Worm (Caenorhabditis elegans) whole organism, L4 larva: Measurements from ENCODE around the gene fipr-2.

Experiments
- D1046.2 ChIP-seq: fragments of 200-800 bp; sonication (Bioruptor generic); IDR thresholded peaks from 2 replicates; pipeline ENCODE4 v1.3.6; 2022; ENCODE audit warnings: missing genetic modification characterization, missing compliant biosample characterization
- F10B5.3 ChIP-seq: sonication (generic microtip); optimal IDR thresholded peaks from 2 replicates; lab custom pipeline; 2016; ENCODE audit warnings: mild to moderate bottlenecking, missing genetic modification characterization, missing compliant biosample characterization
- F26F4.8 ChIP-seq: fragments of 200-800 bp; sonication (Bioruptor generic); conservative IDR thresholded peaks from 2 replicates; pipeline ENCODE4 v1.3.6; 2022; ENCODE audit warnings: missing genetic modification characterization, missing compliant biosample characterization
- F49E8.2 ChIP-seq: sonication (generic microtip); optimal IDR thresholded peaks from 2 replicates; lab custom pipeline; 2016; ENCODE audit warnings: missing compliant biosample characterization, mild to moderate bottlenecking, missing genetic modification characterization, borderline replicate concordance
- R02D3.7 ChIP-seq: fragments of 150-350 bp; sonication (generic microtip); optimal IDR thresholded peaks from 3 replicates; lab custom pipeline; 2014; ENCODE audit warnings: missing biosample characterization, missing genetic modification characterization
- ZK337.2 ChIP-seq: fragments of 200-800 bp; sonication (Bioruptor generic); IDR thresholded peaks from 2 replicates; pipeline ENCODE4 v1.3.6; 2022; ENCODE audit warnings: missing genetic modification reagents, missing genetic modification characterization, missing compliant biosample characterization
- aly-2 ChIP-seq: sonication (generic microtip); optimal IDR thresholded peaks from 2 replicates; lab custom pipeline; 2018; ENCODE audit warnings: missing biosample characterization, missing genetic modification characterization
- ama-1 ChIP-seq: fragments of 150-350 bp; optimal IDR thresholded peaks from 2 replicates; lab custom pipeline; 2014; ENCODE audit warnings: inconsistent platforms, mixed read lengths
- arid-1 ChIP-seq: fragments of 200-800 bp; sonication (Bioruptor generic); conservative IDR thresholded peaks from 2 replicates; pipeline ENCODE4 v1.3.6; 2022; ENCODE audit warnings: missing genetic modification reagents, missing genetic modification characterization, missing compliant biosample characterization
- ceh-20 ChIP-seq: fragments of 200-800 bp; sonication (Bioruptor generic); IDR thresholded peaks from 2 replicates; pipeline ENCODE4 v1.3.6; 2022; ENCODE audit warnings: missing genetic modification reagents, missing genetic modification characterization, missing compliant biosample characterization
- ces-1 ChIP-seq: fragments of 150-350 bp; sonication (generic microtip); optimal IDR thresholded peaks from 4 replicates; lab custom pipeline; 2014; ENCODE audit warnings: missing biosample characterization, missing genetic modification reagents, missing genetic modification characterization
- ctbp-1 ChIP-seq: fragments of 200-800 bp; sonication (Bioruptor generic); IDR thresholded peaks from 2 replicates; pipeline ENCODE4 v1.3.6; 2022; ENCODE audit warnings: missing genetic modification reagents, missing genetic modification characterization, missing compliant biosample characterization
- daf-16 ChIP-seq, 3 experiments: sonication (generic microtip); optimal IDR thresholded peaks; 2 replicates each; lab custom pipeline; 2016 to 2017; ENCODE audit warnings: missing genetic modification characterization in 3 of 3, missing genetic modification reagents in 3 of 3, mild to moderate bottlenecking in 2 of 3, missing compliant biosample characterization in 2 of 3, missing biosample characterization in 1 of 3, moderate library complexity in 1 of 3
- daf-8 ChIP-seq: fragments of 200-800 bp; sonication (Bioruptor generic); IDR thresholded peaks from 2 replicates; pipeline ENCODE4 v1.3.6; 2022; ENCODE audit warnings: missing genetic modification characterization, missing compliant biosample characterization
- dmd-8 ChIP-seq: fragments of 200-800 bp; sonication (Bioruptor generic); IDR thresholded peaks from 2 replicates; pipeline ENCODE4 v1.3.6; 2022; ENCODE audit warnings: missing genetic modification characterization, missing compliant biosample characterization
- dpl-1 ChIP-seq: fragments of 150-350 bp; optimal IDR thresholded peaks from 2 replicates; lab custom pipeline; 2014; ENCODE audit warnings: missing biosample characterization, missing genetic modification reagents, missing genetic modification characterization
- gei-8 ChIP-seq: fragments of 200-800 bp; sonication (Bioruptor generic); optimal IDR thresholded peaks from 2 replicates; lab custom pipeline; 2018; ENCODE audit warnings: mild to moderate bottlenecking, missing genetic modification characterization, missing compliant biosample characterization
- hif-1 ChIP-seq, 2 experiments: sonication (generic microtip); optimal IDR thresholded peaks; 2 replicates each; lab custom pipeline; 2016 to 2017; ENCODE audit warnings: missing compliant biosample characterization in 2 of 2, missing genetic modification characterization in 2 of 2, missing genetic modification reagents in 2 of 2, missing genotype in 2 of 2, mild to moderate bottlenecking in 1 of 2
- hlh-30 ChIP-seq: sonication (generic microtip); optimal IDR thresholded peaks from 2 replicates; lab custom pipeline; 2017; ENCODE audit warnings: antibody characterized with exemption, mild to moderate bottlenecking, missing genetic modification characterization, missing compliant biosample characterization; ENCODE audit not compliant: insufficient read depth
- hmg-1.1 ChIP-seq: fragments of 200-800 bp; sonication (Bioruptor generic); IDR thresholded peaks from 2 replicates; pipeline ENCODE4 v1.3.6; 2022; ENCODE audit warnings: missing genetic modification reagents, missing genetic modification characterization, missing compliant biosample characterization
- lim-7 ChIP-seq: fragments of 200-800 bp; sonication (Bioruptor generic); IDR thresholded peaks from 2 replicates; pipeline ENCODE4 v1.3.6; 2022; ENCODE audit warnings: missing genetic modification characterization, missing compliant biosample characterization
- lin-38 ChIP-seq: fragments of 200-800 bp; sonication (Bioruptor generic); IDR thresholded peaks from 2 replicates; pipeline ENCODE4 v1.3.6; 2022; ENCODE audit warnings: missing genetic modification reagents, missing genetic modification characterization, missing compliant biosample characterization
- lsy-2 ChIP-seq, 2 experiments: fragments of 150-350 bp in 1 of 2; sonication (generic microtip) in 1 of 2; optimal IDR thresholded peaks; 2 replicates each; lab custom pipeline; 2014 to 2017; ENCODE audit warnings: missing biosample characterization in 2 of 2, missing genetic modification characterization in 2 of 2
- madf-9 ChIP-seq: fragments of 200-800 bp; sonication (Bioruptor generic); conservative IDR thresholded peaks from 2 replicates; pipeline ENCODE4 v1.3.6; 2022; ENCODE audit warnings: missing genetic modification reagents, missing genetic modification characterization, missing compliant biosample characterization
- mes-2 ChIP-seq: sonication (generic microtip); optimal IDR thresholded peaks from 2 replicates; lab custom pipeline; 2016; ENCODE audit warnings: missing genotype, mild to moderate bottlenecking, missing genetic modification characterization, missing compliant biosample characterization; ENCODE audit not compliant: poor library complexity, severe bottlenecking
- nhr-11 ChIP-seq: fragments of 150-350 bp; optimal IDR thresholded peaks from 2 replicates; lab custom pipeline; 2014; ENCODE audit warnings: missing biosample characterization, missing genetic modification characterization
- nhr-25 ChIP-seq: sonication (generic microtip); optimal IDR thresholded peaks from 2 replicates; lab custom pipeline; 2017; ENCODE audit warnings: missing genetic modification characterization, mild to moderate bottlenecking, missing compliant biosample characterization, antibody characterized with exemption, moderate library complexity, borderline replicate concordance; ENCODE audit not compliant: insufficient read depth
- nhr-28 ChIP-seq: fragments of 150-350 bp; optimal IDR thresholded peaks from 2 replicates; lab custom pipeline; 2014; ENCODE audit warnings: missing biosample characterization, missing genetic modification characterization
- nhr-42 ChIP-seq: fragments of 200-800 bp; sonication (Bioruptor generic); IDR thresholded peaks from 2 replicates; pipeline ENCODE4 v1.3.6; 2022; ENCODE audit warnings: missing genetic modification characterization, missing compliant biosample characterization
- nhr-48 ChIP-seq: sonication (generic microtip); optimal IDR thresholded peaks from 2 replicates; lab custom pipeline; 2016; ENCODE audit warnings: mild to moderate bottlenecking, missing genetic modification characterization, missing compliant biosample characterization
- nhr-76 ChIP-seq: fragments of 150-350 bp; optimal IDR thresholded peaks from 2 replicates; lab custom pipeline; 2014; ENCODE audit warnings: missing biosample characterization, missing genetic modification characterization
- pha-4 ChIP-seq, 2 experiments: fragments of 150-350 bp in 1 of 2; fragments of 200-800 bp in 1 of 2; sonication (Bioruptor generic) in 1 of 2; IDR thresholded peaks in 1 of 2; optimal IDR thresholded peaks in 1 of 2; 2 replicates each; pipeline versions ENCODE4 v1.3.6 to Lab custom; 2014 to 2022; ENCODE audit warnings: missing genetic modification characterization in 2 of 2, missing genetic modification reagents in 2 of 2, missing biosample characterization in 1 of 2, missing compliant biosample characterization in 1 of 2
- php-3 ChIP-seq: fragments of 200-800 bp; sonication (Bioruptor generic); IDR thresholded peaks from 2 replicates; pipeline ENCODE4 v1.3.6; 2022; ENCODE audit warnings: missing genetic modification reagents, missing genetic modification characterization, missing compliant biosample characterization
- saeg-2 ChIP-seq: fragments of 200-800 bp; sonication (Bioruptor generic); IDR thresholded peaks from 2 replicates; pipeline ENCODE4 v1.3.6; 2022; ENCODE audit warnings: missing genetic modification reagents, missing genetic modification characterization, missing compliant biosample characterization
- sdz-12 ChIP-seq: fragments of 200-800 bp; sonication (Bioruptor generic); optimal IDR thresholded peaks from 2 replicates; lab custom pipeline; 2018; ENCODE audit warnings: mild to moderate bottlenecking, missing genetic modification characterization, missing compliant biosample characterization
- set-16 ChIP-seq: fragments of 200-800 bp; sonication (Bioruptor generic); IDR thresholded peaks from 2 replicates; pipeline ENCODE4 v1.3.6; 2022; ENCODE audit warnings: missing genetic modification reagents, missing genetic modification characterization, missing compliant biosample characterization
- skn-1 ChIP-seq: fragments of 150-350 bp; optimal IDR thresholded peaks from 2 replicates; lab custom pipeline; 2014; ENCODE audit warnings: missing biosample characterization, missing genetic modification characterization
- unc-130 ChIP-seq: sonication (generic microtip); optimal IDR thresholded peaks from 2 replicates; lab custom pipeline; 2016; ENCODE audit warnings: missing genetic modification reagents, missing genetic modification characterization, missing compliant biosample characterization
- unc-39 ChIP-seq: sonication (generic microtip); optimal IDR thresholded peaks from 2 replicates; lab custom pipeline; 2017; ENCODE audit warnings: missing biosample characterization, missing genetic modification characterization
- unc-62 ChIP-seq, 3 experiments: fragments of 150-350 bp in 1 of 3; sonication (generic microtip); optimal IDR thresholded peaks in 2 of 3; peaks in 1 of 3; 1 replicate in 1 of 3; 2 replicates in 2 of 3; lab custom pipeline; 2014 to 2017; ENCODE audit warnings: missing biosample characterization in 3 of 3, missing genetic modification characterization in 3 of 3, missing genetic modification reagents in 3 of 3, missing genotype in 1 of 3
- zag-1 ChIP-seq: fragments of 150-350 bp; optimal IDR thresholded peaks from 2 replicates; lab custom pipeline; 2014; ENCODE audit warnings: missing biosample characterization, missing genetic modification characterization
- zfp-2 ChIP-seq: sonication (generic microtip); optimal IDR thresholded peaks from 2 replicates; lab custom pipeline; 2016; ENCODE audit warnings: mild to moderate bottlenecking, missing genetic modification characterization, missing compliant biosample characterization
- zfp-3 ChIP-seq: fragments of 200-800 bp; sonication (Bioruptor generic); conservative IDR thresholded peaks from 2 replicates; pipeline ENCODE4 v1.3.6; 2022; ENCODE audit warnings: missing genetic modification reagents, missing genetic modification characterization, missing compliant biosample characterization
- zip-2 ChIP-seq: fragments of 150-350 bp; optimal IDR thresholded peaks from 2 replicates; lab custom pipeline; 2014; ENCODE audit warnings: missing biosample characterization, missing genetic modification characterization

fipr-2 gene

ce11 chrV:12326638-12327037, 38.5 kb upstream of the fipr-2 start:
- TF ChIP-seq F10B5.3 (tag; lab: Kevin White, UChicago) (no peak), F26F4.8 (0 out of 2 replicates have a peak, but pooled peaks have one; percentile 8), lsy-2 (tag; optimal IDR thresholded peaks at IDR 0.05; lab: Kevin White, UChicago) (no peak), hmg-1.1 (GFP tag; lab: Robert Waterston, UW) (0 out of 2 replicates have a peak, but pooled peaks have one; percentile 17), nhr-42 (GFP tag; lab: Robert Waterston, UW) (no peak), set-16 (peak; percentile 67), saeg-2 (no peak), zfp-3 (GFP tag; lab: Robert Waterston, UW) (no peak)

- TF ChIP-seq unc-62 (GFP tag; optimal IDR thresholded peaks at IDR 0.05 in 1 of 2; lab: Kevin White, UChicago): peak in 1 of 2 experiments; percentile 86
- TF ChIP-seq unc-62 (tag; optimal IDR thresholded peaks at IDR 0.05; lab: Kevin White, UChicago): no peak
- TF ChIP-seq nhr-25: no peak
- TF ChIP-seq F49E8.2: no peak
- no peak for TF ChIP-seq php-3
Measured at ce11 chrV:12329173-12329572, 36.0 kb upstream of the fipr-2 start.

- no peak; the same call in 1 of the 2 replicates for TF ChIP-seq madf-9 (GFP tag; lab: Robert Waterston, UW)
- TF ChIP-seq hif-1 (tag; optimal IDR thresholded peaks at IDR 0.05; lab: Kevin White, UChicago): peak in 1 of 2 experiments; percentile 24
- TF ChIP-seq zfp-2 (tag; lab: Kevin White, UChicago): no peak
- peak in 1 of 2 experiments; percentile 40 for TF ChIP-seq lsy-2 (tag; optimal IDR thresholded peaks at IDR 0.05; lab: Kevin White, UChicago)
- no peak for TF ChIP-seq zip-2 (tag; lab: Kevin White, UChicago)
- TF ChIP-seq D1046.2 (GFP tag; lab: Robert Waterston, UW): 0 out of 2 replicates have a peak, but pooled peaks have one; percentile 5
- TF ChIP-seq daf-16 (GFP tag; optimal IDR thresholded peaks at IDR 0.05; lab: Kevin White, UChicago): peak in 1 of 2 experiments; percentile 18
- TF ChIP-seq daf-16 (tag; optimal IDR thresholded peaks at IDR 0.05; lab: Kevin White, UChicago): no peak
- TF ChIP-seq daf-8: no peak
- 0 out of 2 replicates have a peak, but pooled peaks have one; percentile 22 for TF ChIP-seq ZK337.2 (GFP tag; lab: Robert Waterston, UW)
- no peak for TF ChIP-seq dmd-8 (GFP tag; lab: Robert Waterston, UW)
- TF ChIP-seq ama-1 (lab: Kevin White, UChicago): no peak
- TF ChIP-seq R02D3.7 (tag; lab: Kevin White, UChicago): no peak
- TF ChIP-seq mes-2 (tag; lab: Kevin White, UChicago): no peak
- TF ChIP-seq nhr-28: no peak
- TF ChIP-seq pha-4 (GFP tag; IDR thresholded peaks at IDR 0.05; lab: Robert Waterston, UW): peak; percentile 44; the same call in 1 of the 2 replicates
- TF ChIP-seq pha-4 (tag; optimal IDR thresholded peaks at IDR 0.05; lab: Kevin White, UChicago): no peak
- no peak for TF ChIP-seq skn-1 (tag; lab: Kevin White, UChicago)
- peak; percentile 26 for TF ChIP-seq dpl-1 (GFP tag; lab: Kevin White, UChicago)
- no peak for TF ChIP-seq unc-39
- no peak for TF ChIP-seq nhr-76
- TF ChIP-seq F26F4.8: 0 out of 2 replicates have a peak, but pooled peaks have one; percentile 13
- peak; percentile 37 for TF ChIP-seq sdz-12 (GFP tag; lab: Kevin White, UChicago)
- no peak for TF ChIP-seq nhr-48 (tag; lab: Kevin White, UChicago)
- peak; percentile 72 for TF ChIP-seq lim-7
- TF ChIP-seq unc-62 (GFP tag; optimal IDR thresholded peaks at IDR 0.05 in 1 of 2; lab: Kevin White, UChicago): no peak
- TF ChIP-seq unc-62 (tag; optimal IDR thresholded peaks at IDR 0.05; lab: Kevin White, UChicago): no peak
- TF ChIP-seq unc-130: peak; percentile 53
- no peak for TF ChIP-seq set-16
- no peak for TF ChIP-seq zag-1 (tag; lab: Kevin White, UChicago)
- peak; percentile 68; the same call in 1 of the 2 replicates for TF ChIP-seq ctbp-1 (GFP tag; lab: Robert Waterston, UW)
- peak; percentile 51; the same call in 1 of the 2 replicates for TF ChIP-seq arid-1 (GFP tag; lab: Robert Waterston, UW)
- TF ChIP-seq gei-8 (GFP tag; lab: Kevin White, UChicago): no peak
- TF ChIP-seq ces-1: no peak
- peak; percentile 42 for TF ChIP-seq hlh-30
- no peak for TF ChIP-seq nhr-25
- peak; percentile 10 for TF ChIP-seq nhr-11 (tag; lab: Kevin White, UChicago)
- no peak for TF ChIP-seq aly-2 (tag; lab: Kevin White, UChicago)
- TF ChIP-seq ceh-20: 0 out of 2 replicates have a peak, but pooled peaks have one; percentile 17
- no peak; the same call in 1 of the 2 replicates for TF ChIP-seq lin-38 (GFP tag; lab: Robert Waterston, UW)
Measured at ce11 chrV:12331820-12332219, 33.3 kb upstream of the fipr-2 start.
